Worm (Caenorhabditis elegans) whole organism, mixed stage, embryonic: ENCODE data around the gene T02H6.10.
A peak's percentile ranks its signal among the peaks of the same experiment; 100 is the strongest.

ENCODE experiments used
- M03D4.4 ChIP-seq: sonication (generic microtip); optimal IDR thresholded peaks from 2 replicates; lab custom pipeline; 2017; ENCODE audit warnings: mild to moderate bottlenecking, missing genetic modification characterization, missing compliant biosample characterization
- blmp-1 ChIP-seq: fragments of 150-350 bp; optimal IDR thresholded peaks from 2 replicates; lab custom pipeline; 2014; ENCODE audit warnings: missing biosample characterization, missing genetic modification characterization
- ceh-39 ChIP-seq: fragments of 150-350 bp; optimal IDR thresholded peaks from 2 replicates; lab custom pipeline; 2014; ENCODE audit warnings: missing biosample characterization, missing genetic modification characterization
- ceh-43 ChIP-seq: fragments of 200-800 bp; sonication (Bioruptor generic); optimal IDR thresholded peaks from 2 replicates; lab custom pipeline; 2018; ENCODE audit warnings: mild to moderate bottlenecking, missing genetic modification characterization, moderate library complexity, missing compliant biosample characterization
- drap-1 ChIP-seq: fragments of 200-800 bp; sonication (Bioruptor generic); optimal IDR thresholded peaks from 3 replicates; lab custom pipeline; 2018; ENCODE audit warnings: mild to moderate bottlenecking, missing genetic modification characterization, missing compliant biosample characterization
- elt-3 ChIP-seq: fragments of 150-350 bp; optimal IDR thresholded peaks from 2 replicates; lab custom pipeline; 2014; ENCODE audit warnings: missing biosample characterization, missing genetic modification characterization
- ham-2 ChIP-seq: fragments of 200-800 bp; sonication (Bioruptor generic); optimal IDR thresholded peaks from 2 replicates; lab custom pipeline; 2018; ENCODE audit warnings: mild to moderate bottlenecking, missing genetic modification characterization, missing compliant biosample characterization
- hlh-1 ChIP-seq: fragments of 150-350 bp; optimal IDR thresholded peaks from 2 replicates; lab custom pipeline; 2014; ENCODE audit warnings: missing biosample characterization, missing genetic modification reagents, missing genetic modification characterization
- lin-13 ChIP-seq: fragments of 150-350 bp; optimal IDR thresholded peaks from 2 replicates; lab custom pipeline; 2014; ENCODE audit warnings: missing biosample characterization, missing genetic modification characterization
- lin-32 ChIP-seq: fragments of 200-800 bp; sonication (Bioruptor generic); optimal IDR thresholded peaks from 2 replicates; lab custom pipeline; 2018; ENCODE audit warnings: mild to moderate bottlenecking, missing genetic modification characterization, missing compliant biosample characterization
- lsy-2 ChIP-seq: fragments of 150-350 bp; optimal IDR thresholded peaks from 2 replicates; lab custom pipeline; 2014; ENCODE audit warnings: missing biosample characterization, missing genetic modification characterization
- mab-5 ChIP-seq: fragments of 150-350 bp; optimal IDR thresholded peaks from 2 replicates; lab custom pipeline; 2014; ENCODE audit warnings: missing biosample characterization, missing genetic modification characterization
- nhr-12 ChIP-seq: fragments of 150-350 bp; optimal IDR thresholded peaks from 2 replicates; lab custom pipeline; 2014; ENCODE audit warnings: missing biosample characterization, missing genetic modification characterization
- nhr-2 ChIP-seq: fragments of 150-350 bp; optimal IDR thresholded peaks from 2 replicates; lab custom pipeline; 2014; ENCODE audit warnings: missing biosample characterization, missing genetic modification characterization
- nhr-28 ChIP-seq: fragments of 150-350 bp; optimal IDR thresholded peaks from 2 replicates; lab custom pipeline; 2014; ENCODE audit warnings: missing biosample characterization, missing genetic modification characterization
- nhr-76 ChIP-seq: sonication (generic microtip); optimal IDR thresholded peaks from 2 replicates; lab custom pipeline; 2017; ENCODE audit warnings: missing biosample characterization, missing genetic modification characterization
- pha-4 ChIP-seq: fragments of 150-350 bp; optimal IDR thresholded peaks from 2 replicates; lab custom pipeline; 2018; ENCODE audit warnings: missing biosample characterization, missing genetic modification reagents, missing genetic modification characterization
- snpc-4 ChIP-seq: fragments of 150-350 bp; optimal IDR thresholded peaks from 2 replicates; lab custom pipeline; 2014; ENCODE audit warnings: missing biosample characterization, missing genetic modification characterization
- sptf-1 ChIP-seq: sonication (generic microtip); optimal IDR thresholded peaks from 2 replicates; lab custom pipeline; 2017; ENCODE audit warnings: mild to moderate bottlenecking, missing genetic modification characterization, moderate library complexity, missing compliant biosample characterization
- tbx-8 ChIP-seq: fragments of 200-800 bp; sonication (Bioruptor generic); optimal IDR thresholded peaks from 2 replicates; lab custom pipeline; 2018; ENCODE audit warnings: mild to moderate bottlenecking, missing genetic modification characterization, moderate library complexity, missing compliant biosample characterization
- unc-120 ChIP-seq: sonication (generic microtip); optimal IDR thresholded peaks from 2 replicates; lab custom pipeline; 2017; ENCODE audit warnings: missing genetic modification characterization, missing compliant biosample characterization; ENCODE audit not compliant: poor library complexity, severe bottlenecking
- unc-39 ChIP-seq: fragments of 150-350 bp; optimal IDR thresholded peaks from 2 replicates; lab custom pipeline; 2014; ENCODE audit warnings: missing biosample characterization, missing genetic modification characterization
- unc-62 ChIP-seq: fragments of 150-350 bp; optimal IDR thresholded peaks from 2 replicates; lab custom pipeline; 2014; ENCODE audit warnings: missing biosample characterization, missing genetic modification reagents, missing genetic modification characterization
- zip-8 ChIP-seq: fragments of 150-350 bp; optimal IDR thresholded peaks from 2 replicates; lab custom pipeline; 2014; ENCODE audit warnings: missing biosample characterization, missing genetic modification characterization
- ztf-11 ChIP-seq: fragments of 150-350 bp; optimal IDR thresholded peaks from 2 replicates; lab custom pipeline; 2014; ENCODE audit warnings: missing biosample characterization, missing genetic modification characterization

Gene T02H6.10

ce11 chrII:709081-709480 is 28.6 kb upstream of the T02H6.10 start, which contains the start of gene T02H6.1:
Gene T02H6.1, plus strand, starts transcription at chrII:709381.
- TF ChIP-seq unc-62 (GFP tag; lab: Kevin White, UChicago): no peak
- TF ChIP-seq elt-3 (tag; lab: Kevin White, UChicago): no peak

DNA sequence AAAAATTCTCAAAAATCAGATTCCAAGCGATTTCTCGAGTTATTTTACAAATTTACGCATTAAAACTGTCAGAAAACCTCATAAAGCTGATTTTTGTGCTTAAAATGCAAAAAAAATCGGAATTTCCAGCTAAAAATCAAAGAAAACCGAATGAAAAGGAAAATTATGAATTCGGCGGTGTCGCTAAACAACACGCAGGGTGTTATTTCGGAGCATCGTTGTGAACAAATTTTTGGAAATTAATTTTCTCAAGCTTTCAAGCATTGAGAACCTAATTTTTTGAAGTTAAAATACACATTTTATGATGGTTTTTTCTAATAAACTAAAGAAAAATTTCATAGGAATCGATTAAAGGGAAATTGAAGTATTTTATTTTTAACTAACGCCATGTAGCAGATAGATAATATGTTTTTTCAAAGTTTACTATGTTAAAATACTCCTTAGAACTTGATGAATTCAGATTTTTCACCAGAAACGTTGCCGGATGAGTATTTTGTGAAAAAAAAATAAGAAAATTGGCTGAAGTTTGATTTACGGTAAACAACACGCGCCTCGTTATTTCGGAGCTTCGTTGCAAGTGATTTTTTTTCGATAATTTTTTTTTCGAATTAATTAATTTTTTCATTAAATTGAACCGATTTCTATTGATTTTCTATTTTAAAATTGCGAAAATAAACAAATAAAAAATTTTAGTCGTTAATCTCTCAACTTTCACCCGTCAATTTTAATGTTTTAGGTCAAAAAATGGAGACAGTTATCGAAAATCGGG is 21.0 kb upstream of the T02H6.10 start, which contains the start of gene thoc-1:
Gene thoc-1, plus strand, starts transcription at position 737 of the 769 bp plus-strand sequence.
- TF ChIP-seq drap-1 (GFP tag; lab: Kevin White, UChicago): no peak
- TF ChIP-seq lin-13 (tag; lab: Kevin White, UChicago): no peak
- TF ChIP-seq nhr-12 (tag; lab: Kevin White, UChicago): no peak
- TF ChIP-seq ztf-11 (tag; lab: Kevin White, UChicago): no peak
- no peak for TF ChIP-seq hlh-1 (tag; lab: Kevin White, UChicago)
- TF ChIP-seq mab-5 (tag; lab: Kevin White, UChicago): no peak
- no peak for TF ChIP-seq nhr-2 (tag; lab: Kevin White, UChicago)
- no peak for TF ChIP-seq blmp-1 (tag; lab: Kevin White, UChicago)
- no peak for TF ChIP-seq nhr-76 (tag; lab: Kevin White, UChicago)
- no peak for TF ChIP-seq M03D4.4 (tag; lab: Kevin White, UChicago)
- TF ChIP-seq unc-62 (GFP tag; lab: Kevin White, UChicago): no peak
- no peak for TF ChIP-seq ham-2 (GFP tag; lab: Kevin White, UChicago)
- no peak for TF ChIP-seq zip-8

DNA sequence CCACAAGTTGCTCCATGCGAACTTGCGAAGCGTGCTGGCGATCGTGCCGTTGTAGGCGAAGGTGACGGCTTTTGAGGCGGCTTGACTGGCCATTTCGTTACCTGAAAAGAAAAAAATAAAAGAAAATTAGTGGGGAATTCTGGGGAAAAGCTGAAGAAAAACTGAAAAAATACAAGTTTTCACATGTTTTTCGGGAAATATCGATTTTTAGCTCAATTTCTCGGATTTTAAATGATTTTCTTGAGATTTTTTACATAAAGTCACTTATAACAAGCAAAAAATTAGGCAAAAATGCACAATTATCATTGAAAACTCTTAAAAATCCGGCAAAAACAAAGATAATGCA is 20.5 kb upstream of the T02H6.10 start, which contains the start of gene T02H6.11:
Gene T02H6.11, minus strand, starts transcription at position 101 of the 346 bp plus-strand sequence.
- no peak for TF ChIP-seq ceh-39
- TF ChIP-seq, all 35 proteins: peak for 0

- TF ChIP-seq lin-13 (tag; lab: Kevin White, UChicago): no peak
- no peak for TF ChIP-seq lsy-2 (tag; lab: Kevin White, UChicago)
Observed at ce11 chrII:691550-691949, 11.0 kb upstream of the T02H6.10 start, which contains the start of gene T02H6.3. Gene T02H6.3, plus strand, starts transcription at chrII:691850.

DNA sequence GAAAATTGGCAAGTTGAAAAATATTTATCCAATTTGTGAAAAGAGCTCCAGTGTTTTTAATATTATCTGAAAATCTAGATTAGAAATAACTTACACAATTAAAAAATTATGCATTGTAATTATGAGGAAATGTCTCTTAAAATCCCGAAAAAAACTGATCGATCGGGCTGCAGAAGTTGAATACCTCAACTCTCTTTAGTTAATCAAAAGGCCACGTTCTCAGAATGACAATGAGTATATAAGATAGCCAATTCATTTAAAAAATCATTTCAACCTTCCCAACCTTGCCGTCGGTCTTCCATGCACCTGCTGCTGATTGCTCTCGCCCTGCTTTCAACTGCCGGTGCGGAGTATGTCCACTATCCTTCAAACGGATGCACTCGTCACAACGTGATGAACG is 9.2 kb upstream of the T02H6.10 start, which contains the start of gene T02H6.4:
Gene T02H6.4, plus strand, starts transcription at position 301 of the 400 bp plus-strand sequence.
- TF ChIP-seq lin-32: no peak

DNA sequence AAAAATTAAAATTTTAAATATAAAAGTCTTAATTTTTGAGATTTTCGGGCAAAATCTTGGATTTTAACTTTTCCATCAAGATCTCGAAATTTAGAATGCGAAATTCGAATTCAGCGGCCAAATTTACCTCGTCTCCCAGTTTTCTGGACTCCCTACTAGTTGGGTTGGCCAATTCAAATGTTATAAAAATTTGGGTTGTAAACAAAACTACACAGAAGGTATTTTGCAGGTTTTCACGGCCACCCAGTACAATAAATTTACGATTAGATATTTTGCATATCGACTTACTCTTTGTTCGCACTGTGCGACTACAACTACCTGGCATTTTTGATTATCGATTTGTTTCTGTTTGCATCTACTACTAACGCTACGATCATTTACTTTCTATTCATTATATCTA is 4.3 kb upstream of the T02H6.10 start, which contains the start of gene T02H6.5:
Gene T02H6.5, plus strand, starts transcription at position 301 of the 400 bp plus-strand sequence.
- no peak for TF ChIP-seq lin-13 (tag; lab: Kevin White, UChicago)
- TF ChIP-seq tbx-8 (GFP tag; lab: Kevin White, UChicago): no peak
- no peak for TF ChIP-seq snpc-4 (tag; lab: Kevin White, UChicago)
- TF ChIP-seq unc-120 (tag; lab: Kevin White, UChicago): no peak
- TF ChIP-seq nhr-28 (tag; lab: Kevin White, UChicago): no peak
- TF ChIP-seq unc-62 (GFP tag; lab: Kevin White, UChicago): no peak
- TF ChIP-seq ceh-43 (GFP tag; lab: Kevin White, UChicago): no peak
- TF ChIP-seq lin-32: no peak
- TF ChIP-seq hlh-1 (tag; lab: Kevin White, UChicago): no peak
- no peak for TF ChIP-seq pha-4
- no peak for TF ChIP-seq nhr-12 (tag; lab: Kevin White, UChicago)
- TF ChIP-seq sptf-1 (tag; lab: Kevin White, UChicago): no peak
- no peak for TF ChIP-seq blmp-1 (tag; lab: Kevin White, UChicago)
- TF ChIP-seq unc-39 (tag; lab: Kevin White, UChicago): no peak
- no peak for TF ChIP-seq M03D4.4 (tag; lab: Kevin White, UChicago)
- TF ChIP-seq mab-5 (tag; lab: Kevin White, UChicago): no peak
- TF ChIP-seq nhr-76 (tag; lab: Kevin White, UChicago): no peak
- TF ChIP-seq ztf-11 (tag; lab: Kevin White, UChicago): no peak
- no peak for TF ChIP-seq drap-1 (GFP tag; lab: Kevin White, UChicago)

DNA sequence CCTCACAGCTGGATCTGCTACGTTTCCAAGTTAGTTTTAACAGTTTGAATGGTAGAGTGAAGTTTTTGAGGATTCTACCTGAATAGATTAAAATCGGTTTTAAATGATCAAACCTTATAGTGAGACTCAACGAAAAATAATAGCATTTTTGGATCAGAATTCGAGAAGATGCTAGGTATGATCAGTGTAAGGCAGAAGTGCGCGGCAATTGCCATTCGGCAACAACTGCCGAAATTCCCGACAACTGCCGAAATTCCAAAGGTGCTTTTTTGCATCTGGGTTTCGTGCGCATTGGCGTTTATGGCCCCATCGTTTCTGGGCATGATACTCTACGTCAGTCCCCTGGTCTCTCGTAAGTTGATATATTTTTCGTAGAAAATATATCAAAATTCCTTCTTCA is 3.0 kb upstream of the T02H6.10 start, which contains the start of gene T02H6.6:
Gene T02H6.6, plus strand, starts transcription at position 301 of the 400 bp plus-strand sequence.
- TF ChIP-seq hlh-1 (tag; lab: Kevin White, UChicago): peak; percentile 63
- TF ChIP-seq nhr-28 (tag; lab: Kevin White, UChicago): no peak
- TF ChIP-seq, all 35 proteins: peak for 1
